Fruit fly (Drosophila melanogaster) whole organism, pupa: ENCODE measurements around the gene CRIF.
A peak's percentile ranks its signal among the peaks of the same experiment; 100 is the strongest.

Experiments used
- CG14655 ChIP-seq: fragments of 200-800 bp; sonication (Bioruptor generic); optimal IDR thresholded peaks from 3 replicates; lab custom pipeline; 2017; ENCODE audit warnings: mild to moderate bottlenecking, missing biosample characterization, missing genetic modification reagents, missing genetic modification characterization
- CG34367 ChIP-seq: fragments of 200-800 bp; sonication (Bioruptor generic); optimal IDR thresholded peaks from 2 replicates; lab custom pipeline; 2018; ENCODE audit warnings: missing biosample characterization, mild to moderate bottlenecking, missing genetic modification characterization
- Snoo ChIP-seq: fragments of 200-800 bp; sonication (Bioruptor generic); optimal IDR thresholded peaks from 3 replicates; lab custom pipeline; 2017; ENCODE audit warnings: missing biosample characterization, mild to moderate bottlenecking, missing genetic modification characterization, inconsistent platforms

dm6 chr3L:21539245-21540196 lies 29.2 kb downstream of the CRIF start, which contains the start of the genes COX8 and VhaM9.7-b:
- TF ChIP-seq Snoo (peak; percentile 39), CG34367 (no peak), CG14655 (GFP tag; lab: Kevin White, UChicago) (no peak)
